Fruit fly (Drosophila melanogaster): ENCODE results near the gene CG3987.

CG3987 gene

DNA sequence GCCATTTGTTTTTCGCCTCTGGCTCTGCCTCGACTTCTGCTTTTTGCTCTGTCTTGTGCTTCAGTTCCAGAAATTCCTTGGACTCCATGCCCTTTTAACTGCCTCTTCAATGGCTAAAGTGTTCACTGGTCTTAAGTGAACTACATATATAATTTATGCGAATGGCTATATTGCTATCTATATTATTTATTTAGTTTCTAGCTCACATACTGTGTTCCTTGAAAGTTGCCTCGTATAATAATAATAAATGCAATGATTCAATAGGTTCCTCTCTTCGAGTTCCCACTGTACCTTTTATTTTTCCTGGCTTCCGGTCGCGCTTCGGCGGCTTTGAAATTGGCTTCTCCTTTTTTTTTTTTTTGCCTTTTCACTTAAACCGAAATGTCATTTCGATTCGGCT lies 20.0 kb upstream of the CG3987 start:
- TF ChIP-seq pan (optimal IDR thresholded peaks at IDR 0.05) (no peak), EcR (GFP tag; optimal IDR thresholded peaks at IDR 0.05) (no peak), CG8478 (optimal IDR thresholded peaks at IDR 0.05) (no peak), psq (optimal IDR thresholded peaks at IDR 0.05) (no peak), usp (GFP tag; optimal IDR thresholded peaks at IDR 0.05) (no peak), Dll (optimal IDR thresholded peaks at IDR 0.05) (no peak)

DNA sequence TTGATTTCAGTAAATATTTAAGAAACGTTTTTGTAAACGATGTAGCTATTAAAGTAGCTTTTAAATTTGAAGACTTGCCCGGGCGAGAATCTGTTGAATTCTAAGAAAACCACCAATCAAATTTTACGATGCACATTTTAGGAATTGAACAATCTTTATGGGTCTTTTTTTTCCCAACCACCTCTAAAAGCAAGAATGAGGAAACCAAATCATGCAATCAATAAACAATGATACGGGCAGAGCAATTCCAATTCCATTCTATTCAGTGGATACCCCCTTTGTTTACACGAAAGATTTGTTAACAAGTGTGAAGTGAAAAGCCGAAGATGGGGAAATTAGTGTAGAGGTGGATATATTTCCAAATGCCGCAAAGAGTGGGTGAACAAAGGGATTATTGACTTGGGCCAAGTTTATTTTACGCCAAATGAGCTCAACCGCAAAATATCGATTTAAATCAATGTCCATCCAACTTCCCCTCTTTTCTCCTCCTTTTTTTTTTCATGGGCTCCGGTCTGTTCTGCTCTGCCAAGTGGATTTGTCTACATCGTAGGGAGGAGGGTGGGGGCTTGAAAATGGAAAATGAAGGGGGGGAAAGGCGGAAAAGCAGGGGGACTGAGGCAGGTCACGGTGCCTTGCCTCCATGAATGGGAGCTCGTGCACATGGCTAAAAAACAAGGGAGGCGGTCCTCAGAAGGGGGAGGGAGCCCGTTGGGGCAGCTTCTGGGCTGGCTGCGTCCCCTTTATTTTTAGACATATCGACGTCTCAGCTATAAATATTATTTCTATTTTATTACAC lies 18.0 kb upstream of the CG3987 start:
- TF ChIP-seq Dll (optimal IDR thresholded peaks at IDR 0.05) (no peak), EcR (GFP tag; optimal IDR thresholded peaks at IDR 0.05) (no peak), usp (GFP tag; optimal IDR thresholded peaks at IDR 0.05) (no peak), CG8478 (optimal IDR thresholded peaks at IDR 0.05) (no peak)

DNA sequence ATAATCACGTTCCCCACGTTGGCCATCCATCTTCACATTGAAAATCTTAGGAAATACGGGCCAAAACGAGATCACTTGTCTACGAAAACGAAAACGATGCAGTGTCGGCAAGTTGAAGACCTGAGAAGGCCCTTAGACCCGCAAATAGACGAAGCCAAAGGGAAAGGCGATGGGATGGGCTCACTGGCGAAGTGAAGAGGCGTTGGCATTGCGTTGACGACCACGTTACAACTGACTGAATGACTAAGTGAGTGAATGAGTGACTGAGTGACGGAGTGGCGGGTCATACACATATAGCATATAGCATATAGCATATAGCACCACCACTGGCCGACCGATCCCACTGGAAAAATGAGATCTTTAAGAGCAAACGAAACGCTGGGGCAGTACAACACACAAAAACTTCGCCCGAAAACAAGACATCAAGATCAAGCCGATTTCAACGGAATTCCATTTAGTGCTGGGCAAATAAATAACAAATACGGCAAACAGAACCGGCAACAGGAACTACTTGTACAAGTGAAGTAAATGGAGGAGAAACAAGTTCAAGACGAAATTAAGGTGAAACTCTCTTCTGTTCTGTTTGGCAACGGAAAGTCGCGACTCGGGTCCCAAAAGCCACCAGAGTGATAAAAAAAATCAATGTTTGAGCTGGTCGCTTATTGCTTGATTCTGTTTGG lies 16.6 kb upstream of the CG3987 start:
- no peak for TF ChIP-seq usp (GFP tag; optimal IDR thresholded peaks at IDR 0.05)
- TF ChIP-seq EcR (GFP tag; optimal IDR thresholded peaks at IDR 0.05), result no peak
- no peak for TF ChIP-seq psq (optimal IDR thresholded peaks at IDR 0.05)
- no peak for TF ChIP-seq Dll (optimal IDR thresholded peaks at IDR 0.05)
- TF ChIP-seq CG8478 (optimal IDR thresholded peaks at IDR 0.05), result no peak
- no peak for TF ChIP-seq pan (optimal IDR thresholded peaks at IDR 0.05)

DNA sequence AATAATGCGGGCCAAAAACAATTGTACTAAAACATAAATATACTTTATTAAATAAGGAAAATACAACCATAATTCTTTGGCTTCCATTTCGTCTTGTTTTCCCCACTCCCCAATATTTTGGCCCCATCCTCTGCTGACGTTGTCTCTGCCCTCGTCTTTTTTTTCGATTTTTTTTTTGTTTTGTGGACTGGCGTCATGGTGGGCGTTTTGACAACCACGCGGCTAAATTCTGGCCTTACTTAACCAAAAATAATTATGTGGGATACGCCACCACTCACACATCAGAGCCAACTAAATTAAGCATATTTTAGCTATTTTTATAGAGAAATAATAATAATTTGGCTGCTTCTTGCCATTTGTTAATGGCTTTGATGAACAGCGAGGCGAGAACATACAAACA lies 15.2 kb upstream of the CG3987 start:
- TF ChIP-seq EcR (GFP tag; optimal IDR thresholded peaks at IDR 0.05) (no peak), usp (GFP tag; optimal IDR thresholded peaks at IDR 0.05) (no peak), CG8478 (optimal IDR thresholded peaks at IDR 0.05) (no peak), Dll (optimal IDR thresholded peaks at IDR 0.05) (no peak), pan (optimal IDR thresholded peaks at IDR 0.05) (no peak), psq (optimal IDR thresholded peaks at IDR 0.05) (no peak)

DNA sequence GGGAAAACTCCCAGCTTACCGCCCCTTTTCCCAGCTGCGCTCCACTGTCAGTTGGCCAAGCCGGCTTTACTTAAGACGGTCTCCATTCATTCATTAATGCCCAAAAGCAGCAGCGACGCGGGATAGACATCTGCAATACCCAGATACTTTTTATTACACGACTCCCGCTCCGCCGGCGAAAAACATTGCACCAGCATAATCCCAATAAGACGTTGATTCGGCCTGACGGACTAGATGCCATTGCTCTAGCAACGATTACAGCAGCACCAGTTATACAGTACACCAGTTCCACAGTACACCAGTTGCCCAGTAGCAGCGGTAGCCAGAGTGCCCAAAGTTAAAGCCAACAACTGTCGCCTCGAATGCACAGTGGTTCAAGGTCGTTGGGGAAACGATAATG lies 14.0 kb upstream of the CG3987 start:
- TF ChIP-seq pan (optimal IDR thresholded peaks at IDR 0.05), result no peak
- no peak for TF ChIP-seq Dll (optimal IDR thresholded peaks at IDR 0.05)
- TF ChIP-seq CG8478 (optimal IDR thresholded peaks at IDR 0.05), result no peak
- TF ChIP-seq psq (optimal IDR thresholded peaks at IDR 0.05), result no peak
- no peak for TF ChIP-seq usp (GFP tag; optimal IDR thresholded peaks at IDR 0.05)
- no peak for TF ChIP-seq EcR (GFP tag; optimal IDR thresholded peaks at IDR 0.05)

DNA sequence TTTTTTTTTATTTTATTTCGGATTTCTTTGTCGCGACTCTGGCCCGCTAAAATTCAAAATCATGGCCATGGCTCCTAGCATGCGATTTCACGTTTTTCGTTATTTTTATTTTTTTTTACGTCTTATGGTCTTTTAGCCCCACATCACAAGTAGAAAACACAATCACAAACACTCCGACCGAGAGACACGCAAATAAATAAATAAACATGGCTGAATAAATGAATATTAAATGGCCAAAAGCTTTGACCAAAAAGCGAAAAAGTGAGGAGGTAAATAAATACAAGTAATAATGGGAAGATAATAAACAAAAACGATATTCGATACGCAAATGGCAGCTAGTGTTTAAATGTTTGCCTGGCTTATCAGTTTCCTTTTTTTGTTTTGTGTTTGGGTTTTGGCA lies 11.7 kb upstream of the CG3987 start:
- TF ChIP-seq Dll (optimal IDR thresholded peaks at IDR 0.05) (no peak), pan (optimal IDR thresholded peaks at IDR 0.05) (no peak), usp (GFP tag; optimal IDR thresholded peaks at IDR 0.05) (no peak), EcR (GFP tag; optimal IDR thresholded peaks at IDR 0.05) (no peak), psq (optimal IDR thresholded peaks at IDR 0.05) (no peak), CG8478 (optimal IDR thresholded peaks at IDR 0.05) (no peak)

DNA sequence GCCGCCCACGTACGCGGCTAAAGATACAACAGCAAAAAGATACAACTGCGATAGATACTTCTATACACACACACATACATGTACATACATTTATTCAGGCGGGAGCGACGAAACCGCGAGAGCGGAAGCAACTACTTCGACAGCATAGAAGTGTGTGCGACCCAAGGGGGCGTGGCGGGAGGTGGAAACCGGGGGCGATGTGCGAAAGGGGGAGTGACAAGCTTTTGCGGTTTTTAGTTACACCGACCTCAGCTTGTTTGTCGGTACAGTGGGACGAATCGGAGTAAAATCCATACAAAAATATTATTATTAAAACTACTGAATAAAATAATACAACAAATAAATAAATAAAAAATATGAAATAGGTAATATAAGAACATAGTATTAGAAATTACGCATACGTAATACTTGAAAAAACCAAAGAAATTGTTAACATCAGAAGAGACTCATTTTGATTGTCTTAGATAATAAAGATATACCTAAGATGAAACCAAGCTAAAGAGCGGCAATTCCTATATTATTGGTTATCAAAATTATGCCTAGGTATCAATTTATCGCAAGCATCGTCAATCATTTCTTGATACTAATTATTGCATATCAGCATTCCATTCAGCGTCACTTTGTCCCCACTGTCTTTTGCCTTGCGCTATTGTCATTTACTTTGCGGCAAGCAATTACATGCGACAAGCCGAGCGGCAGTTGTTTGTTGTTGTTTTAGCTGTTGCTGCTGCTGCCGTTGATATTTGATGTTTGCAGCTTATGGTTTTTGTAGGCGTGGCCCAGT lies 10.9 kb upstream of the CG3987 start:
- no peak for TF ChIP-seq Dll (optimal IDR thresholded peaks at IDR 0.05)
- TF ChIP-seq psq (optimal IDR thresholded peaks at IDR 0.05), result no peak
- no peak for TF ChIP-seq CG8478 (optimal IDR thresholded peaks at IDR 0.05)
- TF ChIP-seq EcR (GFP tag; optimal IDR thresholded peaks at IDR 0.05), result no peak
- no peak for TF ChIP-seq usp (GFP tag; optimal IDR thresholded peaks at IDR 0.05)
- no peak for TF ChIP-seq pan (optimal IDR thresholded peaks at IDR 0.05)

DNA sequence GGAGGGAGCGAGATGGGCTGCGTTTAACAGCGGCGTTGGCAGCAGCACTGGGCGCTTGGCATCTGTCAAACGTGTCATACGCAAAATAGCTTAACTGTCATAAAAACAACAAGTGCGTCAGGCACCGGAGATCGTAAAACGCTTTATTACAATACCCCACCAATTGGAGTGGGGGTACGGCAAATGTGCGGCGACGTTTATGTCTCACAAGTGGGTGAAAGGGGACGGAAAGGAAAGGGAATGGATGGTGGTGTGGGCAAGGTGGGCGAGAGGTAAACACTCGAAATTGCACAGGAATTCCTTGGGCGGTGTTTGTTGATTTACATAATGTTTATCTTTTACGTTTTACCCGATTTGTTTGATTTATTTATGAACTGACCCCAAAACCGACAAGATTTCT lies 9.8 kb upstream of the CG3987 start:
- no peak for TF ChIP-seq Dll (optimal IDR thresholded peaks at IDR 0.05)
- no peak for TF ChIP-seq usp (GFP tag; optimal IDR thresholded peaks at IDR 0.05)

DNA sequence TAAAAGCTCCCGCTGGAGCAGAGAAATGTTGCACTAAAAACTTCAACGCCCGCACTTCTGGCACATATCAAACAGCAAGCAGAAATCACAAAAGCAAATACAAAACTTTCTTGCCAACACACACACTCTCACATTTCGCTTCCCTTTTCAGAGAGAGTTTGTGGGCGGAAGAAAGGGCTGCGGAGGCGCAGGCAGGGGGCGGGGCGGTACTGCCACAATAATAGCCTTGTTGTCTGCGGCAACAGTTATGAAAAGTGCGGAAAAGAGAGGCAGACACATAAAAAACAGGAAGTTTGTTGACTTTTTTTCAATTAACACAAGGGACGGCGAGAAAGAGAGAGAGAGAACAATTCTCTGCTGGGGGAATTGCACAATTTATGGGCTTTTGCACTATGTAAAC lies 8.9 kb upstream of the CG3987 start:
- no peak for TF ChIP-seq usp (GFP tag; optimal IDR thresholded peaks at IDR 0.05)

DNA sequence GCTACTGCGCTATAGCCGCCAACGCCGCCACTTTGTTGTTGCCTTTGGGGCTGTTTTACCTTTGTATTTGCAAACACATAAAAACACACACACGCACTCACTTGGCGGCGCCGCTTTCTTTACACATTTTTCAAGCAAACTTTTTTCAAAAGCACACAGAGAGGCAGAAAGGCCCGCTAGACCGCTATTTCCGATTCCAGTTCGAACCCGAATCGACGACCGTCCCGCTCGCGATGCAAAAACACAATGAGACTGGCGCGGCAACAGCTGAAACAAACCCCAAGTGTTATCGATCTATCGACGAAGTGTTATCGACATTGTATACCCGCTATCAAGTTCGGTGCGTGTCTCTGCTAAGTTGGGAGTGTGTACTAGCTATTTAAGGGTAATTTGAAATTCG lies 8.1 kb upstream of the CG3987 start, which contains the start of gene CG42788:
Gene CG42788, minus strand, starts transcription at position 250 of the 400 bp plus-strand sequence.
- TF ChIP-seq CG8478 (optimal IDR thresholded peaks at IDR 0.05) (no peak), Dll (optimal IDR thresholded peaks at IDR 0.05) (peak; percentile 1)

DNA sequence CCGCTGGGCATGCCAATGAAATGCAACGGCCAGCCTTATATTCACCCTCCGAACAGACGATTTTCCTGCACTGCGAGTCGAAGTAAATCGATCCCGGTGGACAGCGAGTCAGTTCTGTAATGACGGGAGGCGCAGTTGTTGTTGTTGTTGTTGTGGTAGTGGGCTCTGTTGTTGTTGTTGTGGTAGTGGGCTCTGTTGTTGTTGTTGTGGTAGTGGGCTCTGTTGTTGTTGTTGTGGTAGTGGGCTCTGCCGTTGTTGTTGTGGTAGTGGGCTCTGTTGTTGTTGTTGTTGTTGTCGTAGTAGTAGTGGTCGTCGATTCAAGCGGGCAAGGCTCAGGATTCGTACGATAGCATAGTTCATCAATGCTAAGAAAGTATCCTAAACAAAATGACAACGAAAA lies 3.7 kb upstream of the CG3987 start:
- TF ChIP-seq usp (GFP tag; optimal IDR thresholded peaks at IDR 0.05) (no peak), Dll (optimal IDR thresholded peaks at IDR 0.05) (no peak), CG8478 (optimal IDR thresholded peaks at IDR 0.05) (no peak), EcR (GFP tag; optimal IDR thresholded peaks at IDR 0.05) (no peak), psq (optimal IDR thresholded peaks at IDR 0.05) (no peak), pan (optimal IDR thresholded peaks at IDR 0.05) (no peak)

DNA sequence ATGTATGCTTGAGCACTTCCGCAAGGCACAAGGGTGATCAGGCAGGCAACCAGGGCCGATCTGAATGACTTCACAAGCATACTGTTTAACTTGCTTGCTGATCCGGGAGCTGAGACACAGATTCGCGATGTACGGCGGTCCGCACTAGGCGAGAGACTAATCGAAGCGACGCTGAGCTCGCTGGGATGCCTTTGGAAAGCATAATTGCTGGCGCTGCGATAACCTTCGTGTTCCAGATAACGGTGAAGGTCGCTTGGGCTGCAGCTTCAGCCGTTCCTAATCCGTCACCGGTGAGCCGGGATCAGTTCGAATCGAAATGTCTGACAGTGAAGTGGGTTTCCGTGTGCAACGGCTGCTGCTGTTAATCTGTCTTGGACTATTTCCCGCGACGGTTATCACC lies 2.9 kb upstream of the CG3987 start, which contains the start of the genes CG6912 and CG3984:
Gene CG6912, minus strand, starts transcription at position 159 of the 400 bp plus-strand sequence.
Gene CG3984, plus strand, starts transcription at position 303 of the 400 bp plus-strand sequence.
- no peak for TF ChIP-seq EcR (GFP tag; optimal IDR thresholded peaks at IDR 0.05)
- no peak for TF ChIP-seq psq (optimal IDR thresholded peaks at IDR 0.05)
- TF ChIP-seq usp (GFP tag; optimal IDR thresholded peaks at IDR 0.05), result no peak
- no peak for TF ChIP-seq Dll (optimal IDR thresholded peaks at IDR 0.05)
- TF ChIP-seq pan (optimal IDR thresholded peaks at IDR 0.05), result no peak
- TF ChIP-seq CG8478 (optimal IDR thresholded peaks at IDR 0.05), result no peak

All from whole organism.